Worm (Caenorhabditis elegans): Measurements from ENCODE around the gene lgc-39.

- TF ChIP-seq pha-4 (tag; optimal IDR thresholded peaks at IDR 0.05) (no peak), pqm-1 (tag; optimal IDR thresholded peaks at IDR 0.05) (no peak), F13H6.1 (tag; optimal IDR thresholded peaks at IDR 0.05) (no peak), unc-42 (tag; optimal IDR thresholded peaks at IDR 0.05) (no peak), ceh-24 (tag; optimal IDR thresholded peaks at IDR 0.05) (no peak), sdc-2 (tag; optimal IDR thresholded peaks at IDR 0.05) (no peak), odd-2 (tag; optimal IDR thresholded peaks at IDR 0.05) (no peak), fax-1 (tag; optimal IDR thresholded peaks at IDR 0.05) (no peak)
Observed at ce11 chrV:7223152-7223551, 47.9 kb downstream of the lgc-39 start, which contains the start of gene C13F10.7.

Data from whole organism, late embryonic.